Fruit fly (Drosophila melanogaster) whole organism, embryonic: Measurements from ENCODE around the gene Alg2.

Experiments used
- Blimp-1 ChIP-seq: fragments of 200-800 bp; sonication (Bioruptor generic); optimal IDR thresholded peaks from 3 replicates; lab custom pipeline; 2018; ENCODE audit warnings: missing biosample characterization, missing genetic modification characterization, mild to moderate bottlenecking, moderate library complexity, missing genetic modification reagents
- CG10209 ChIP-seq: fragments of 200-800 bp; sonication (Bioruptor generic); optimal IDR thresholded peaks from 3 replicates; lab custom pipeline; 2017; ENCODE audit warnings: missing biosample characterization, mild to moderate bottlenecking, missing genetic modification characterization, missing genetic modification reagents
- CG1024 ChIP-seq: fragments of 200-800 bp; sonication (Bioruptor generic); IDR thresholded peaks from 2 replicates; pipeline ENCODE4 v1.3.6; 2022; ENCODE audit warnings: missing biosample characterization, missing genetic modification characterization
- CG11093 ChIP-seq: fragments of 200-800 bp; sonication (Bioruptor generic); IDR thresholded peaks from 3 replicates; pipeline ENCODE4 v1.3.6; 2022; ENCODE audit warnings: missing biosample characterization, missing genetic modification characterization
- CG12659 ChIP-seq: fragments of 200-800 bp; sonication (Bioruptor generic); optimal IDR thresholded peaks from 3 replicates; lab custom pipeline; 2017; ENCODE audit warnings: mild to moderate bottlenecking, missing biosample characterization, missing genetic modification reagents, missing genetic modification characterization
- CG16813 ChIP-seq: fragments of 200-800 bp; sonication (Bioruptor generic); IDR thresholded peaks from 3 replicates; pipeline ENCODE4 v1.3.6; 2022; ENCODE audit warnings: missing biosample characterization, missing genetic modification characterization; ENCODE audit not compliant: partially characterized antibody
- CG18262 ChIP-seq: fragments of 200-800 bp; optimal IDR thresholded peaks from 3 replicates; lab custom pipeline; 2019; ENCODE audit warnings: missing biosample characterization, mild to moderate bottlenecking, missing genetic modification characterization, moderate library complexity
- CG31441 ChIP-seq: fragments of 200-800 bp; sonication (Bioruptor generic); IDR thresholded peaks from 2 replicates; pipeline ENCODE4 v1.3.6; 2022; ENCODE audit warnings: missing biosample characterization, missing genetic modification characterization
- CG33213 ChIP-seq: fragments of 200-800 bp; sonication (Bioruptor generic); optimal IDR thresholded peaks from 3 replicates; lab custom pipeline; 2016; ENCODE audit warnings: missing biosample characterization, missing genetic modification characterization
- CG3995 ChIP-seq: fragments of 200-800 bp; sonication (Bioruptor generic); optimal IDR thresholded peaks from 3 replicates; lab custom pipeline; 2016; ENCODE audit warnings: missing biosample characterization, missing genetic modification characterization
- CG4282 ChIP-seq: fragments of 200-800 bp; sonication (Bioruptor generic); optimal IDR thresholded peaks from 2 replicates; lab custom pipeline; 2016; ENCODE audit warnings: missing biosample characterization, missing genetic modification characterization
- CG6654 ChIP-seq: fragments of 200-800 bp; sonication (Bioruptor generic); optimal IDR thresholded peaks from 2 replicates; lab custom pipeline; 2017; ENCODE audit warnings: missing biosample characterization, mild to moderate bottlenecking, missing genetic modification characterization
- CG7786 ChIP-seq: fragments of 200-800 bp; sonication (Bioruptor generic); optimal IDR thresholded peaks from 2 replicates; lab custom pipeline; 2016; ENCODE audit warnings: missing biosample characterization, missing genetic modification characterization
- CG8290 ChIP-seq, 3 experiments: fragments of 200-800 bp; sonication (Bioruptor generic); optimal IDR thresholded peaks; 2 replicates each; lab custom pipeline; 2016 to 2019; ENCODE audit warnings: missing biosample characterization in 3 of 3, missing genetic modification characterization in 3 of 3, mild to moderate bottlenecking in 2 of 3, moderate library complexity in 1 of 3
- CG8944 ChIP-seq: fragments of 200-800 bp; sonication (Bioruptor generic); optimal IDR thresholded peaks from 3 replicates; lab custom pipeline; 2016; ENCODE audit warnings: missing biosample characterization, missing genetic modification characterization
- Camta ChIP-seq: fragments of 200-800 bp; sonication (Bioruptor generic); optimal IDR thresholded peaks from 2 replicates; lab custom pipeline; 2016; ENCODE audit warnings: missing biosample characterization, missing genetic modification characterization
- CrebB ChIP-seq: fragments of 200-800 bp; sonication (Bioruptor generic); optimal IDR thresholded peaks from 3 replicates; lab custom pipeline; 2018; ENCODE audit warnings: missing biosample characterization, mild to moderate bottlenecking, missing genetic modification characterization
- Doc2 ChIP-seq: fragments of 200-800 bp; sonication (Bioruptor generic); IDR thresholded peaks from 2 replicates; pipeline ENCODE4 v1.3.6; 2022; ENCODE audit warnings: missing biosample characterization, missing genetic modification characterization
- Gug ChIP-seq: fragments of 200-800 bp; sonication (Bioruptor generic); IDR thresholded peaks from 4 replicates; pipeline ENCODE4 v1.3.6; 2022; ENCODE audit warnings: missing biosample characterization, missing genetic modification characterization
- Mad ChIP-seq: fragments of 200-800 bp; sonication (Bioruptor generic); optimal IDR thresholded peaks from 2 replicates; lab custom pipeline; 2016; ENCODE audit warnings: missing biosample characterization, missing genetic modification characterization
- Myb ChIP-seq: fragments of 200-800 bp; sonication (Bioruptor generic); optimal IDR thresholded peaks from 2 replicates; lab custom pipeline; 2016; ENCODE audit warnings: missing biosample characterization, missing genetic modification characterization
- Oaz ChIP-seq: fragments of 200-800 bp; sonication (Bioruptor generic); IDR thresholded peaks from 2 replicates; pipeline ENCODE4 v1.3.6; 2022; ENCODE audit warnings: missing biosample characterization, missing genetic modification characterization
- Ptx1 ChIP-seq: fragments of 200-800 bp; sonication (Bioruptor generic); IDR thresholded peaks from 2 replicates; pipeline ENCODE4 v1.3.6; 2022; ENCODE audit warnings: missing biosample characterization, missing genetic modification characterization
- Six4 ChIP-seq: fragments of 200-800 bp; sonication (Bioruptor generic); optimal IDR thresholded peaks from 2 replicates; lab custom pipeline; 2016; ENCODE audit warnings: missing biosample characterization, missing genetic modification characterization
- Sry-β ChIP-seq: fragments of 200-800 bp; sonication (Bioruptor generic); optimal IDR thresholded peaks from 2 replicates; lab custom pipeline; 2018; ENCODE audit warnings: missing biosample characterization, mild to moderate bottlenecking, missing genetic modification characterization, moderate library complexity
- Trl ChIP-seq, 3 experiments: fragments of >200 bp in 2 of 3; fragments of 200-800 bp in 1 of 3; sonication (Bioruptor generic) in 1 of 3; optimal IDR thresholded peaks; 2 replicates in 1 of 3; 3 replicates in 2 of 3; lab custom pipeline; 2016 to 2017; ENCODE audit warnings: missing biosample characterization in 1 of 3, missing genetic modification characterization in 1 of 3
- ab ChIP-seq: fragments of 200-800 bp; sonication (Bioruptor generic); optimal IDR thresholded peaks from 2 replicates; lab custom pipeline; 2016; ENCODE audit warnings: missing biosample characterization, missing genetic modification characterization
- ara ChIP-seq: fragments of 200-800 bp; sonication (Bioruptor generic); IDR thresholded peaks from 2 replicates; pipeline ENCODE4 v1.3.6; 2022; ENCODE audit warnings: missing biosample characterization, missing genetic modification characterization
- ash1 ChIP-seq: fragments of 200-800 bp; sonication (Bioruptor generic); optimal IDR thresholded peaks from 2 replicates; lab custom pipeline; 2018; ENCODE audit warnings: missing biosample characterization, mild to moderate bottlenecking, missing genetic modification characterization
- cas ChIP-seq: fragments of 200-800 bp; sonication (Bioruptor generic); IDR thresholded peaks from 2 replicates; pipeline ENCODE4 v1.3.6; 2022; ENCODE audit warnings: missing biosample characterization, missing genetic modification characterization
- cwo ChIP-seq: fragments of 200-800 bp; sonication (Bioruptor generic); optimal IDR thresholded peaks from 3 replicates; lab custom pipeline; 2017; ENCODE audit warnings: missing biosample characterization, missing genetic modification characterization, mild to moderate bottlenecking, moderate library complexity, missing genetic modification reagents
- dimm ChIP-seq: fragments of 200-800 bp; sonication (Bioruptor generic); IDR thresholded peaks from 2 replicates; pipeline ENCODE4 v1.3.6; 2022; ENCODE audit warnings: missing biosample characterization, missing genetic modification characterization
- ewg ChIP-seq: fragments of 200-800 bp; sonication (Bioruptor generic); optimal IDR thresholded peaks from 3 replicates; lab custom pipeline; 2017; ENCODE audit warnings: mild to moderate bottlenecking, missing biosample characterization, missing genetic modification reagents, missing genetic modification characterization
- exex ChIP-seq: fragments of 200-800 bp; sonication (Bioruptor generic); optimal IDR thresholded peaks from 4 replicates; lab custom pipeline; 2018; ENCODE audit warnings: missing biosample characterization, mild to moderate bottlenecking, missing genetic modification characterization, moderate library complexity
- gro ChIP-seq: fragments of 200-800 bp; sonication (Bioruptor generic); optimal IDR thresholded peaks from 2 replicates; lab custom pipeline; 2016; ENCODE audit warnings: missing biosample characterization, missing genetic modification characterization
- h ChIP-seq: fragments of >200 bp; optimal IDR thresholded peaks from 2 replicates; lab custom pipeline; 2017
- lilli ChIP-seq: fragments of 200-800 bp; sonication (Bioruptor generic); optimal IDR thresholded peaks from 3 replicates; lab custom pipeline; 2016; ENCODE audit warnings: missing biosample characterization, missing genetic modification characterization
- luna ChIP-seq: fragments of 200-800 bp; sonication (Bioruptor generic); optimal IDR thresholded peaks from 2 replicates; lab custom pipeline; 2016; ENCODE audit warnings: missing biosample characterization, missing genetic modification characterization
- pzg ChIP-seq: fragments of 200-800 bp; sonication (Bioruptor generic); optimal IDR thresholded peaks from 3 replicates; lab custom pipeline; 2018; ENCODE audit warnings: missing biosample characterization, mild to moderate bottlenecking, missing genetic modification characterization, moderate library complexity
- run ChIP-seq: fragments of 200-800 bp; sonication (Bioruptor generic); optimal IDR thresholded peaks from 3 replicates; lab custom pipeline; 2018; ENCODE audit warnings: missing biosample characterization, mild to moderate bottlenecking, missing genetic modification characterization
- sd ChIP-seq: fragments of 200-800 bp; sonication (Bioruptor generic); optimal IDR thresholded peaks from 3 replicates; lab custom pipeline; 2018; ENCODE audit warnings: missing biosample characterization, mild to moderate bottlenecking, missing genetic modification characterization, moderate library complexity
- sens ChIP-seq: fragments of 200-800 bp; sonication (Bioruptor generic); peaks from one replicate; lab custom pipeline; 2016; ENCODE audit warnings: missing biosample characterization, missing genetic modification characterization
- so ChIP-seq: fragments of 200-800 bp; sonication (Bioruptor generic); IDR thresholded peaks from 3 replicates; pipeline ENCODE4 v1.3.6; 2022; ENCODE audit warnings: missing biosample characterization, missing genetic modification characterization
- sug ChIP-seq: fragments of 200-800 bp; optimal IDR thresholded peaks from 2 replicates; lab custom pipeline; 2019; ENCODE audit warnings: missing biosample characterization, mild to moderate bottlenecking, missing genetic modification characterization, moderate library complexity
- tio ChIP-seq: fragments of 200-800 bp; sonication (Bioruptor generic); optimal IDR thresholded peaks from 2 replicates; lab custom pipeline; 2017; ENCODE audit warnings: missing biosample characterization, missing genetic modification characterization, inconsistent platforms
- tll ChIP-seq, 2 experiments: fragments of 200-800 bp in 1 of 2; fragments of >200 bp in 1 of 2; sonication (Bioruptor generic) in 1 of 2; optimal IDR thresholded peaks; 2 replicates each; lab custom pipeline; 2017 to 2019; ENCODE audit warnings: missing biosample characterization in 2 of 2, missing genetic modification characterization in 2 of 2, mild to moderate bottlenecking in 1 of 2, moderate library complexity in 1 of 2
- tna ChIP-seq: fragments of 200-800 bp; sonication (Bioruptor generic); IDR thresholded peaks from 2 replicates; pipeline ENCODE4 v1.3.6; 2022; ENCODE audit warnings: missing biosample characterization, missing genetic modification characterization; ENCODE audit not compliant: partially characterized antibody
- ttk ChIP-seq: fragments of 200-800 bp; sonication (Bioruptor generic); IDR thresholded peaks from 2 replicates; pipeline ENCODE4 v2.1.2; 2022; ENCODE audit warnings: missing biosample characterization, missing genetic modification characterization
- vvl ChIP-seq: fragments of 200-800 bp; sonication (Bioruptor generic); IDR thresholded peaks from 2 replicates; pipeline ENCODE4 v1.3.6; 2022; ENCODE audit warnings: missing biosample characterization, missing genetic modification characterization
- zen2 ChIP-seq: fragments of 200-800 bp; sonication (Bioruptor generic); IDR thresholded peaks from 3 replicates; pipeline ENCODE4 v1.3.6; 2022; ENCODE audit warnings: missing biosample characterization, missing genetic modification characterization; ENCODE audit not compliant: partially characterized antibody

Alg2 gene

DNA sequence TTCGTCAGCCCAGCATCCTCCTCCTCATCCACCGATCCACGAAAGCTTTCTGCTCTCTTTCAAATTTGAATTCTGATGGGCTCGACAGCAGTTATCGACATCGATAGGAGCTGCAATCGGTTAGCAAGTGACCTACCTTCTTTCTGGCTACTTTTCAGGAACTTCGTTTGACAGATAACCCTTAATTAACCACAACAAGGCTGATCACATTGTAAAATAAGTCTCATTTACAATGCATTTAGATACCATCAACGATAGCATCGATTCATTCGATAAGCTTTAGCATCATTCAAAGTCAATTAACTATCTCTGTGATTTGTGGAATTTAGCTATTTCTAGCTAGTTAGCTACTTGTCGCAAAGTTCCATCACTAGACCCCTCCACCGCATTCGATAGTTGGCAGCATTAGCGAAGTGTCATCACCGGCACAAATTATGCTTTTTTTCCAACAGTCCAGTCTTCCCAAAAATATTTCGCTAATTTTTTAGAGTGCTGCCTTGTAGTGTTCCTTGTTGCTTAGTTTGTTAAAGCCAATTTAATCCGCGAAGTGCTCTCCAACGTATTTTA lies 35.0 kb downstream of the Alg2 start, which contains the start of the genes MnM and Girdin (continued):
- peak; percentile 45 for TF ChIP-seq ab (GFP tag; lab: Kevin White, UChicago)
- no peak for TF ChIP-seq tio (GFP tag; lab: Kevin White, UChicago)
- TF ChIP-seq Doc2 (GFP tag; lab: Robert Waterston, UW), result no peak
- no peak; the same call in 2 of the 3 replicates for TF ChIP-seq zen2 (GFP tag; lab: Robert Waterston, UW)
- TF ChIP-seq CG4282, result no peak
- no peak for TF ChIP-seq cwo
- peak; percentile 41; the same call in 1 of the 2 replicates for TF ChIP-seq vvl (GFP tag; lab: Robert Waterston, UW)
- no peak for TF ChIP-seq Oaz
- no peak for TF ChIP-seq sug (tag; lab: Kevin White, UChicago)
- peak; percentile 53 to 97 for TF ChIP-seq tll (GFP tag; optimal IDR thresholded peaks at IDR 0.05; lab: Kevin White, UChicago)
- TF ChIP-seq Six4, result peak; percentile 19
- TF ChIP-seq Sry-β, result peak; percentile 92
- peak; percentile 67 for TF ChIP-seq Mad (GFP tag; lab: Kevin White, UChicago)
- peak; percentile 71 for TF ChIP-seq sens
- no peak for TF ChIP-seq ttk
- peak; percentile 3 for TF ChIP-seq luna
- TF ChIP-seq tna (GFP tag; lab: Robert Waterston, UW), result peak; percentile 43; the same call in 1 of the 2 replicates
- no peak for TF ChIP-seq CG11093 (GFP tag; lab: Robert Waterston, UW)
- peak; percentile 86 for TF ChIP-seq CG7786 (GFP tag; lab: Kevin White, UChicago)
- no peak for TF ChIP-seq CG6654
- TF ChIP-seq exex (tag; lab: Kevin White, UChicago), result no peak
- 0 out of 2 replicates have a peak, but pooled peaks have one; percentile 19 for TF ChIP-seq cas
- TF ChIP-seq so (GFP tag; lab: Robert Waterston, UW), result no peak
- TF ChIP-seq CG1024, result no peak
- TF ChIP-seq Myb (GFP tag; lab: Kevin White, UChicago), result peak; percentile 89
- TF ChIP-seq Ptx1 (GFP tag; lab: Robert Waterston, UW), result no peak
- TF ChIP-seq ash1 (GFP tag; lab: Kevin White, UChicago), result no peak
- TF ChIP-seq CG8944 (GFP tag; lab: Kevin White, UChicago), result peak; percentile 66
- TF ChIP-seq CG8290 (GFP tag; optimal IDR thresholded peaks at IDR 0.05; lab: Kevin White, UChicago), result peak; percentile 41
- TF ChIP-seq CG8290 (tag; optimal IDR thresholded peaks at IDR 0.05; lab: Kevin White, UChicago), result peak in 1 of 2 experiments; percentile 25
- TF ChIP-seq CG10209 (GFP tag; lab: Kevin White, UChicago), result peak; percentile 56
- peak; percentile 39 for TF ChIP-seq Camta
- TF ChIP-seq ewg, result peak; percentile 10
- TF ChIP-seq CG3995 (GFP tag; lab: Kevin White, UChicago), result peak; percentile 86
- TF ChIP-seq pzg (GFP tag; lab: Kevin White, UChicago), result peak; percentile 82
- TF ChIP-seq Gug (GFP tag; lab: Robert Waterston, UW), result peak; percentile 56; the same call in 2 of the 4 replicates
- peak; percentile 12 for TF ChIP-seq CrebB (tag; lab: Kevin White, UChicago)
- TF ChIP-seq run (tag; lab: Kevin White, UChicago), result no peak
- peak; percentile 30; the same call in 1 of the 2 replicates for TF ChIP-seq ara (GFP tag; lab: Robert Waterston, UW)
- TF ChIP-seq Trl (optimal IDR thresholded peaks at IDR 0.05; lab: Kevin White, UChicago), result peak in 1 of 2 experiments; percentile 22
- TF ChIP-seq Trl (GFP tag; optimal IDR thresholded peaks at IDR 0.05; lab: Kevin White, UChicago), result peak; percentile 77
- TF ChIP-seq CG31441 (GFP tag; lab: Robert Waterston, UW), result no peak
- no peak for TF ChIP-seq h (lab: Kevin White, UChicago)
- no peak for TF ChIP-seq CG18262 (tag; lab: Kevin White, UChicago)
- TF ChIP-seq lilli, result peak; percentile 87
- no peak for TF ChIP-seq dimm (GFP tag; lab: Robert Waterston, UW)
- TF ChIP-seq CG16813 (GFP tag; lab: Robert Waterston, UW), result peak; percentile 88
- peak; percentile 63 for TF ChIP-seq gro
- TF ChIP-seq sd, result peak; percentile 91
- peak; percentile 64 for TF ChIP-seq CG33213
- TF ChIP-seq Blimp-1 (GFP tag; lab: Kevin White, UChicago), result no peak
- peak; percentile 82 for TF ChIP-seq CG12659 (GFP tag; lab: Kevin White, UChicago)
